Fruit fly (Drosophila melanogaster) whole organism, embryonic: ENCODE measurements around the gene CG5909.

Source experiments
- ATbp ChIP-seq: fragments of 200-800 bp; sonication (Bioruptor generic); optimal IDR thresholded peaks from 2 replicates; lab custom pipeline; 2017; ENCODE audit warnings: missing biosample characterization, mild to moderate bottlenecking, missing genetic modification characterization, missing genetic modification reagents
- Asciz ChIP-seq: fragments of 200-800 bp; sonication (Bioruptor generic); optimal IDR thresholded peaks from 2 replicates; lab custom pipeline; 2017; ENCODE audit warnings: missing biosample characterization, mild to moderate bottlenecking, missing genetic modification characterization, missing genetic modification reagents
- B-H1 ChIP-seq: fragments of 200-800 bp; sonication (Bioruptor generic); IDR thresholded peaks from 3 replicates; pipeline ENCODE4 v1.3.6; 2022; ENCODE audit warnings: missing biosample characterization, missing genetic modification characterization
- Bdp1 ChIP-seq: fragments of 200-800 bp; sonication (Bioruptor generic); optimal IDR thresholded peaks from 3 replicates; lab custom pipeline; 2016; ENCODE audit warnings: missing biosample characterization, missing genetic modification characterization
- C15 ChIP-seq: fragments of 200-800 bp; sonication (Bioruptor generic); IDR thresholded peaks from 3 replicates; pipeline ENCODE4 v1.3.6; 2022; ENCODE audit warnings: missing biosample characterization, missing genetic modification characterization
- CG10274 ChIP-seq: fragments of 200-800 bp; sonication (Bioruptor generic); optimal IDR thresholded peaks from 3 replicates; lab custom pipeline; 2017; ENCODE audit warnings: missing biosample characterization, mild to moderate bottlenecking, missing genetic modification characterization
- CG11696 ChIP-seq: fragments of 200-800 bp; sonication (Bioruptor generic); IDR thresholded peaks from 2 replicates; pipeline ENCODE4 v1.3.6; 2022; ENCODE audit warnings: missing biosample characterization, missing genetic modification characterization
- CG12391 ChIP-seq: fragments of 200-800 bp; sonication (Bioruptor generic); optimal IDR thresholded peaks from 3 replicates; lab custom pipeline; 2018; ENCODE audit warnings: missing biosample characterization, mild to moderate bottlenecking, missing genetic modification characterization, moderate library complexity
- CG13287 ChIP-seq: fragments of 200-800 bp; sonication (Bioruptor generic); IDR thresholded peaks from 2 replicates; pipeline ENCODE4 v1.3.6; 2022; ENCODE audit warnings: missing biosample characterization, missing genetic modification characterization; ENCODE audit not compliant: partially characterized antibody
- CG13624 ChIP-seq: fragments of 200-800 bp; sonication (Bioruptor generic); optimal IDR thresholded peaks from 2 replicates; lab custom pipeline; 2016; ENCODE audit warnings: missing biosample characterization, missing genetic modification characterization
- CG13775 ChIP-seq: fragments of 200-800 bp; sonication (Bioruptor generic); optimal IDR thresholded peaks from 3 replicates; lab custom pipeline; 2017; ENCODE audit warnings: missing biosample characterization, mild to moderate bottlenecking, missing genetic modification characterization
- CG15479 ChIP-seq: fragments of 200-800 bp; sonication (Bioruptor generic); optimal IDR thresholded peaks from 3 replicates; lab custom pipeline; 2019; ENCODE audit warnings: missing biosample characterization, mild to moderate bottlenecking, missing genetic modification characterization, moderate library complexity
- CG16813 ChIP-seq: fragments of 200-800 bp; sonication (Bioruptor generic); IDR thresholded peaks from 3 replicates; pipeline ENCODE4 v1.3.6; 2022; ENCODE audit warnings: missing biosample characterization, missing genetic modification characterization; ENCODE audit not compliant: partially characterized antibody
- CG17612 ChIP-seq: fragments of 200-800 bp; sonication (Bioruptor generic); IDR thresholded peaks from 2 replicates; pipeline ENCODE4 v1.3.6; 2022; ENCODE audit warnings: missing biosample characterization, missing genetic modification characterization
- CG2875 ChIP-seq: fragments of 200-800 bp; sonication (Bioruptor generic); optimal IDR thresholded peaks from 2 replicates; lab custom pipeline; 2017; ENCODE audit warnings: missing biosample characterization, mild to moderate bottlenecking, missing genetic modification characterization, missing genetic modification reagents
- CG3726 ChIP-seq: fragments of 200-800 bp; sonication (Bioruptor generic); IDR thresholded peaks from 3 replicates; pipeline ENCODE4, ENCODE4 v1.3.6; 2022; ENCODE audit warnings: missing biosample characterization, missing genetic modification characterization
- CG3995 ChIP-seq: fragments of 200-800 bp; sonication (Bioruptor generic); optimal IDR thresholded peaks from 3 replicates; lab custom pipeline; 2016; ENCODE audit warnings: missing biosample characterization, missing genetic modification characterization
- CG7271 ChIP-seq: fragments of 200-800 bp; sonication (Bioruptor generic); optimal IDR thresholded peaks from 2 replicates; lab custom pipeline; 2018; ENCODE audit warnings: missing biosample characterization, mild to moderate bottlenecking, missing genetic modification characterization, moderate library complexity
- CG7786 ChIP-seq: fragments of 200-800 bp; sonication (Bioruptor generic); optimal IDR thresholded peaks from 2 replicates; lab custom pipeline; 2016; ENCODE audit warnings: missing biosample characterization, missing genetic modification characterization
- CG7963 ChIP-seq: fragments of 200-800 bp; sonication (Bioruptor generic); IDR thresholded peaks from 3 replicates; pipeline ENCODE4 v1.3.6; 2022; ENCODE audit warnings: missing biosample characterization, missing genetic modification characterization; ENCODE audit not compliant: partially characterized antibody
- CG8359 ChIP-seq: fragments of 200-800 bp; sonication (Bioruptor generic); optimal IDR thresholded peaks from 2 replicates; lab custom pipeline; 2017; ENCODE audit warnings: missing biosample characterization, mild to moderate bottlenecking, missing genetic modification characterization, borderline replicate concordance
- CG8924 ChIP-seq: fragments of 200-800 bp; optimal IDR thresholded peaks from 3 replicates; lab custom pipeline; 2019; ENCODE audit warnings: missing biosample characterization, mild to moderate bottlenecking, missing genetic modification characterization, moderate library complexity
- CG9932 ChIP-seq: fragments of 200-800 bp; sonication (Bioruptor generic); IDR thresholded peaks from 2 replicates; pipeline ENCODE4 v1.3.6; 2022; ENCODE audit warnings: missing biosample characterization, missing genetic modification characterization
- Dad ChIP-seq: fragments of 200-800 bp; sonication (Bioruptor generic); optimal IDR thresholded peaks from 3 replicates; lab custom pipeline; 2016; ENCODE audit warnings: missing biosample characterization, missing genetic modification characterization
- Dbx ChIP-seq: fragments of 200-800 bp; sonication (Bioruptor generic); IDR thresholded peaks from 3 replicates; pipeline ENCODE4 v1.3.6; 2022; ENCODE audit warnings: missing biosample characterization, missing genetic modification characterization
- Dip2 ChIP-seq: fragments of 200-800 bp; sonication (Bioruptor generic); IDR thresholded peaks from 2 replicates; pipeline ENCODE4 v1.3.6; 2022; ENCODE audit warnings: missing biosample characterization, missing genetic modification characterization
- Dll ChIP-seq: fragments of 200-800 bp; sonication (Bioruptor generic); IDR thresholded peaks from 4 replicates; pipeline ENCODE4 v1.3.6; 2022; ENCODE audit warnings: missing biosample characterization, missing genetic modification characterization; ENCODE audit not compliant: partially characterized antibody
- Dref ChIP-seq: fragments of 200-800 bp; sonication (Bioruptor generic); IDR thresholded peaks from 2 replicates; pipeline ENCODE4 v1.3.6; 2022; ENCODE audit warnings: missing biosample characterization, missing genetic modification characterization
- ERR ChIP-seq: fragments of 200-800 bp; sonication (Bioruptor generic); optimal IDR thresholded peaks from 2 replicates; lab custom pipeline; 2016; ENCODE audit warnings: missing biosample characterization, missing genetic modification characterization
- Gug ChIP-seq: fragments of 200-800 bp; sonication (Bioruptor generic); IDR thresholded peaks from 4 replicates; pipeline ENCODE4 v1.3.6; 2022; ENCODE audit warnings: missing biosample characterization, missing genetic modification characterization
- NC2α ChIP-seq: fragments of 200-800 bp; sonication (Bioruptor generic); optimal IDR thresholded peaks from 2 replicates; lab custom pipeline; 2016; ENCODE audit warnings: missing biosample characterization, missing genetic modification characterization
- NfI ChIP-seq: fragments of 200-800 bp; sonication (Bioruptor generic); optimal IDR thresholded peaks from 3 replicates; lab custom pipeline; 2018; ENCODE audit warnings: missing biosample characterization, mild to moderate bottlenecking, missing genetic modification characterization, moderate library complexity
- Rfx ChIP-seq: fragments of 200-800 bp; sonication (Bioruptor generic); IDR thresholded peaks from 2 replicates; pipeline ENCODE4 v1.3.6; 2022; ENCODE audit warnings: missing biosample characterization, missing genetic modification characterization
- Spps ChIP-seq: fragments of 200-800 bp; sonication (Bioruptor generic); optimal IDR thresholded peaks from 2 replicates; lab custom pipeline; 2018; ENCODE audit warnings: missing biosample characterization, mild to moderate bottlenecking, missing genetic modification characterization
- Tbp ChIP-seq: fragments of >200 bp; optimal IDR thresholded peaks from 2 replicates; lab custom pipeline; 2018; ENCODE audit warnings: missing biosample characterization, missing genetic modification characterization
- abd-A ChIP-seq: fragments of 200-800 bp; sonication (Bioruptor generic); optimal IDR thresholded peaks from 3 replicates; lab custom pipeline; 2019; ENCODE audit warnings: missing biosample characterization, mild to moderate bottlenecking, missing genetic modification characterization, moderate library complexity
- al ChIP-seq: fragments of 200-800 bp; sonication (Bioruptor generic); IDR thresholded peaks from 2 replicates; pipeline ENCODE4 v1.3.6; 2022; ENCODE audit warnings: missing biosample characterization, missing genetic modification characterization
- ash1 ChIP-seq: fragments of 200-800 bp; sonication (Bioruptor generic); optimal IDR thresholded peaks from 2 replicates; lab custom pipeline; 2018; ENCODE audit warnings: missing biosample characterization, mild to moderate bottlenecking, missing genetic modification characterization
- bowl ChIP-seq: fragments of 200-800 bp; sonication (Bioruptor generic); IDR thresholded peaks from 2 replicates; pipeline ENCODE4 v1.3.6; 2022; ENCODE audit warnings: missing biosample characterization, missing genetic modification characterization
- bsh ChIP-seq, 2 experiments: fragments of 200-800 bp; sonication (Bioruptor generic); optimal IDR thresholded peaks; 2 replicates each; lab custom pipeline; 2017 to 2018; ENCODE audit warnings: mild to moderate bottlenecking in 2 of 2, missing biosample characterization in 2 of 2, missing genetic modification characterization in 2 of 2, moderate library complexity in 1 of 2
- chm ChIP-seq: fragments of 200-800 bp; sonication (Bioruptor generic); IDR thresholded peaks from 2 replicates; pipeline ENCODE4 v1.3.6; 2022; ENCODE audit warnings: missing biosample characterization, missing genetic modification characterization
- gem ChIP-seq: fragments of 200-800 bp; sonication (Bioruptor generic); optimal IDR thresholded peaks from 2 replicates; lab custom pipeline; 2019; ENCODE audit warnings: missing biosample characterization, mild to moderate bottlenecking, missing genetic modification characterization, moderate library complexity
- hb ChIP-seq: fragments of 200-800 bp; sonication (Bioruptor generic); IDR thresholded peaks from 3 replicates; pipeline ENCODE4 v1.3.6; 2022; ENCODE audit warnings: missing biosample characterization, missing genetic modification characterization; ENCODE audit not compliant: partially characterized antibody
- sd ChIP-seq: fragments of 200-800 bp; sonication (Bioruptor generic); optimal IDR thresholded peaks from 3 replicates; lab custom pipeline; 2018; ENCODE audit warnings: missing biosample characterization, mild to moderate bottlenecking, missing genetic modification characterization, moderate library complexity
- slbo ChIP-seq: fragments of 200-800 bp; sonication (Bioruptor generic); IDR thresholded peaks from 2 replicates; pipeline ENCODE4 v1.3.6; 2022; ENCODE audit warnings: missing biosample characterization, missing genetic modification characterization
- slou ChIP-seq: fragments of 200-800 bp; sonication (Bioruptor generic); optimal IDR thresholded peaks from 3 replicates; lab custom pipeline; 2016; ENCODE audit warnings: missing biosample characterization, missing genetic modification characterization
- so ChIP-seq: fragments of 200-800 bp; sonication (Bioruptor generic); IDR thresholded peaks from 3 replicates; pipeline ENCODE4 v1.3.6; 2022; ENCODE audit warnings: missing biosample characterization, missing genetic modification characterization

CG5909 gene

dm6 chr3R:27160858-27161257, at the start of gene CG5909:
CG5909 (plus strand) TSS chr3R:27161158.
- TF ChIP-seq CG15479 = no peak
- no peak for TF ChIP-seq Dref (GFP tag; lab: Robert Waterston, UW)
- no peak for TF ChIP-seq CG2875
- no peak for TF ChIP-seq CG7271
- TF ChIP-seq CG7786 (GFP tag; lab: Kevin White, UChicago) = no peak
- no peak for TF ChIP-seq Gug
- no peak for TF ChIP-seq ERR (GFP tag; lab: Kevin White, UChicago)
- no peak for TF ChIP-seq ash1 (GFP tag; lab: Kevin White, UChicago)
- TF ChIP-seq C15 (GFP tag; lab: Robert Waterston, UW) = no peak

DNA sequence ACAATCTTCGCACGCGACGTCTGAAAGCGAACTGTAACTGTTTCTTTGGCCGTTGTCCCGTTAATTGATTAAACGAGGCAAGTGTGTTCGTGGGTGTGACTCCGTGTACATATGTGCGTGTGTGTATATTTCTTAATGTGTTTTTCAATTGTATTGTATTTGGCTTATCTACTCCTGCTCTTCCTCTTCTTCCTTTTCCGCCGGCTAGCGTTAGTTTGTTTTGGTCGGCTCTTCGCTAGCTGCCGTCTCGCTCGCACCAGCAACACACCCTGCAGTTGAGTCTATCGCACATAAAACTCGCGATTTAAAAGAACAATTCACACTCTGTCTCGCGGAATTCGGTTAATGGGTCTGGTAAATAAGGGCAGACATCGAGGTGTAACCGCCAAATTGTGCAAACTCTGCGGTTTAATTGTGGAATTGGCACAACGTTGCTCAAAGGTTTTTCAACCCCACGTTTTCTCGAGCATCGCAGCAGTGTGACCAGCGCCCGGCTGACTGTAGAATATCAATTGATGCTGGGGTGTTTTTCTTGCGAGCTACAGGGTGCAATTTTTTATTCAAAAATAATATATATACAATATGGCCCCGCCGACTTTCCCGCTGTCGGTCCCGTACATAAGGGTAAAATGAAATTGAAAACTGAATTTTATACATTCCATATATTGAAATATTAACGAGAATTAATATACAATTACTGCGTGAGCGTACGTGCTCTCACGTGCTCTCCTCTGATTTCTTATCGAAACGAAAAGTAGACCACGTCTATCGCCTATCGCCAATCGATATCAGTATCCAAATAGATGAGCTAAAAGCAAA, 49.0 kb upstream of the CG5909 start, which contains the start of the genes gb and CG5815:
Gene gb, minus strand, starts transcription at position 487 of the 819 bp plus-strand sequence.
Gene CG5815, plus strand, starts transcription at position 783 of the 819 bp plus-strand sequence.
- TF ChIP-seq al (GFP tag; lab: Robert Waterston, UW) = peak; percentile 93
- no peak for TF ChIP-seq Tbp (GFP tag; lab: Kevin White, UChicago)
- peak; percentile 73 for TF ChIP-seq bowl
- TF ChIP-seq so (GFP tag; lab: Robert Waterston, UW) = peak; percentile 79; the same call in 2 of the 3 replicates
- TF ChIP-seq CG13775 (GFP tag; lab: Kevin White, UChicago) = peak; percentile 94
- peak; percentile 83; the same call in 2 of the 3 replicates for TF ChIP-seq CG3726 (GFP tag; lab: Robert Waterston, UW)
- peak; percentile 92 for TF ChIP-seq NfI (GFP tag; lab: Kevin White, UChicago)
- peak; percentile 70 for TF ChIP-seq Asciz
- TF ChIP-seq bsh (GFP tag; optimal IDR thresholded peaks at IDR 0.05; lab: Kevin White, UChicago) = peak; percentile 60 to 90
- no peak; the same call in 1 of the 2 replicates for TF ChIP-seq Dip2
- peak; percentile 93 for TF ChIP-seq gem (tag; lab: Kevin White, UChicago)
- TF ChIP-seq CG10274 (GFP tag; lab: Kevin White, UChicago) = peak; percentile 76
- TF ChIP-seq slou (GFP tag; lab: Kevin White, UChicago) = peak; percentile 78
- peak; percentile 99 for TF ChIP-seq CG13287
- peak; percentile 70 for TF ChIP-seq CG8359 (GFP tag; lab: Kevin White, UChicago)
- peak; percentile 91 for TF ChIP-seq CG8924 (tag; lab: Kevin White, UChicago)
- peak; percentile 77 for TF ChIP-seq CG11696
- TF ChIP-seq Spps (tag; lab: Kevin White, UChicago) = peak; percentile 45
- peak; percentile 53 for TF ChIP-seq CG3995 (GFP tag; lab: Kevin White, UChicago)
- peak; percentile 94 for TF ChIP-seq CG12391 (tag; lab: Kevin White, UChicago)
- peak; percentile 88 for TF ChIP-seq CG7963 (GFP tag; lab: Robert Waterston, UW)
- peak; percentile 86 for TF ChIP-seq chm (GFP tag; lab: Robert Waterston, UW)
- peak; percentile 63; the same call in 1 of the 2 replicates for TF ChIP-seq CG17612
- peak; percentile 82 for TF ChIP-seq Dad (GFP tag; lab: Kevin White, UChicago)
- TF ChIP-seq B-H1 = peak; percentile 77
- peak; percentile 96 for TF ChIP-seq Rfx (GFP tag; lab: Robert Waterston, UW)
- peak; percentile 96 for TF ChIP-seq CG16813 (GFP tag; lab: Robert Waterston, UW)
- no peak for TF ChIP-seq abd-A (tag; lab: Kevin White, UChicago)
- TF ChIP-seq sd (tag; lab: Kevin White, UChicago) = no peak
- peak; percentile 88 for TF ChIP-seq CG15479
- peak; percentile 93 for TF ChIP-seq hb (GFP tag; lab: Robert Waterston, UW)
- peak; percentile 2 for TF ChIP-seq NC2α (GFP tag; lab: Kevin White, UChicago)
- TF ChIP-seq Dll (GFP tag; lab: Robert Waterston, UW) = peak; percentile 98
- peak; percentile 95 for TF ChIP-seq Dbx (GFP tag; lab: Robert Waterston, UW)
- peak; percentile 97 for TF ChIP-seq CG9932 (GFP tag; lab: Robert Waterston, UW)
- TF ChIP-seq CG13624 (GFP tag; lab: Kevin White, UChicago) = peak; percentile 80
- TF ChIP-seq slbo (GFP tag; lab: Robert Waterston, UW) = peak; percentile 95
- TF ChIP-seq ATbp (GFP tag; lab: Kevin White, UChicago) = peak; percentile 54
- TF ChIP-seq Bdp1 (GFP tag; lab: Kevin White, UChicago) = peak; percentile 77
